Worm (Caenorhabditis elegans) whole organism, late embryonic: ENCODE data around the gene ZC155.2.

ENCODE experiments used
- C38D4.7 ChIP-seq: fragments of 200-800 bp; sonication (Bioruptor generic); optimal IDR thresholded peaks from 2 replicates; lab custom pipeline; 2018; ENCODE audit warnings: mild to moderate bottlenecking, missing genetic modification characterization, moderate library complexity, missing compliant biosample characterization
- K02D7.2 ChIP-seq: sonication (generic microtip); optimal IDR thresholded peaks from 2 replicates; lab custom pipeline; 2017; ENCODE audit warnings: mild to moderate bottlenecking, missing genetic modification characterization, missing compliant biosample characterization
- T23F11.4 ChIP-seq: fragments of 200-800 bp; sonication (Bioruptor generic); optimal IDR thresholded peaks from 2 replicates; lab custom pipeline; 2018; ENCODE audit warnings: mild to moderate bottlenecking, missing genetic modification characterization, missing compliant biosample characterization
- ahr-1 ChIP-seq: sonication (generic microtip); optimal IDR thresholded peaks from 2 replicates; lab custom pipeline; 2016; ENCODE audit warnings: missing genetic modification characterization, missing compliant biosample characterization
- ama-1 ChIP-seq: fragments of 150-350 bp; optimal IDR thresholded peaks from 2 replicates; lab custom pipeline; 2014
- ceh-14 ChIP-seq: sonication (generic microtip); optimal IDR thresholded peaks from 2 replicates; lab custom pipeline; 2016; ENCODE audit warnings: missing genotype, missing genetic modification characterization, missing compliant biosample characterization
- ceh-24 ChIP-seq: sonication (generic microtip); optimal IDR thresholded peaks from 2 replicates; lab custom pipeline; 2016; ENCODE audit warnings: mild to moderate bottlenecking, missing genetic modification characterization, missing compliant biosample characterization
- ceh-30 ChIP-seq: fragments of 150-350 bp; optimal IDR thresholded peaks from 2 replicates; lab custom pipeline; 2014; ENCODE audit warnings: missing biosample characterization, missing genetic modification characterization
- ceh-31 ChIP-seq: sonication (generic microtip); optimal IDR thresholded peaks from 2 replicates; lab custom pipeline; 2016; ENCODE audit warnings: missing genetic modification characterization, missing compliant biosample characterization
- ceh-34 ChIP-seq: sonication (generic microtip); optimal IDR thresholded peaks from 2 replicates; lab custom pipeline; 2016; ENCODE audit warnings: mild to moderate bottlenecking, missing genetic modification characterization, missing compliant biosample characterization
- ceh-45 ChIP-seq: fragments of 200-800 bp; sonication (Bioruptor generic); IDR thresholded peaks from 2 replicates; pipeline ENCODE4 v1.3.6; 2022; ENCODE audit warnings: missing genetic modification reagents, missing genetic modification characterization, missing compliant biosample characterization
- ceh-48 ChIP-seq: sonication (generic microtip); optimal IDR thresholded peaks from 2 replicates; lab custom pipeline; 2016; ENCODE audit warnings: missing genetic modification characterization, inconsistent platforms, missing compliant biosample characterization
- ceh-6 ChIP-seq: fragments of 200-800 bp; sonication (Bioruptor generic); optimal IDR thresholded peaks from 2 replicates; lab custom pipeline; 2018; ENCODE audit warnings: mild to moderate bottlenecking, missing genetic modification characterization, missing compliant biosample characterization
- dmd-4 ChIP-seq: sonication (generic microtip); optimal IDR thresholded peaks from 2 replicates; lab custom pipeline; 2016; ENCODE audit warnings: borderline replicate concordance, missing genetic modification characterization, missing compliant biosample characterization
- dve-1 ChIP-seq: sonication (generic microtip); optimal IDR thresholded peaks from 2 replicates; lab custom pipeline; 2017; ENCODE audit warnings: antibody characterized with exemption, mild to moderate bottlenecking, missing genetic modification characterization, missing compliant biosample characterization
- ets-4 ChIP-seq: sonication (generic microtip); optimal IDR thresholded peaks from 2 replicates; lab custom pipeline; 2016; ENCODE audit warnings: missing genetic modification characterization, missing compliant biosample characterization
- eyg-1 ChIP-seq: sonication (generic microtip); optimal IDR thresholded peaks from 2 replicates; lab custom pipeline; 2016; ENCODE audit warnings: missing genotype, missing genetic modification characterization, missing compliant biosample characterization
- fkh-6 ChIP-seq: sonication (generic microtip); optimal IDR thresholded peaks from 2 replicates; lab custom pipeline; 2016; ENCODE audit warnings: missing genetic modification characterization, missing compliant biosample characterization
- hlh-30 ChIP-seq: sonication (generic microtip); optimal IDR thresholded peaks from 2 replicates; lab custom pipeline; 2017; ENCODE audit warnings: antibody characterized with exemption, missing genetic modification characterization, missing compliant biosample characterization; ENCODE audit not compliant: insufficient read depth
- hlh-8 ChIP-seq: sonication (generic microtip); optimal IDR thresholded peaks from 2 replicates; lab custom pipeline; 2016; ENCODE audit warnings: missing genotype, missing genetic modification characterization, missing compliant biosample characterization
- lin-11 ChIP-seq: fragments of 200-800 bp; sonication (Bioruptor generic); optimal IDR thresholded peaks from 2 replicates; lab custom pipeline; 2018; ENCODE audit warnings: mild to moderate bottlenecking, missing genetic modification characterization, missing compliant biosample characterization
- mec-3 ChIP-seq: sonication (generic microtip); optimal IDR thresholded peaks from 2 replicates; lab custom pipeline; 2016; ENCODE audit warnings: borderline replicate concordance, missing genetic modification characterization, missing compliant biosample characterization
- nfya-1 ChIP-seq: sonication (generic microtip); optimal IDR thresholded peaks from 2 replicates; lab custom pipeline; 2017; ENCODE audit warnings: missing genetic modification characterization, mild to moderate bottlenecking, missing compliant biosample characterization, antibody characterized with exemption, moderate library complexity
- nhr-11 ChIP-seq: fragments of 150-350 bp; optimal IDR thresholded peaks from 2 replicates; lab custom pipeline; 2014; ENCODE audit warnings: missing biosample characterization, missing genetic modification characterization
- npax-4 ChIP-seq: sonication (generic microtip); optimal IDR thresholded peaks from 2 replicates; lab custom pipeline; 2016; ENCODE audit warnings: missing genetic modification characterization, missing compliant biosample characterization
- pag-3 ChIP-seq: sonication (generic microtip); optimal IDR thresholded peaks from 2 replicates; lab custom pipeline; 2016; ENCODE audit warnings: missing compliant biosample characterization, missing genetic modification characterization, borderline replicate concordance
- pax-1 ChIP-seq: fragments of 150-350 bp; optimal IDR thresholded peaks from 2 replicates; lab custom pipeline; 2014; ENCODE audit warnings: missing biosample characterization, missing genetic modification characterization
- pha-2 ChIP-seq: sonication (generic microtip); optimal IDR thresholded peaks from 2 replicates; lab custom pipeline; 2017; ENCODE audit warnings: mild to moderate bottlenecking, missing genetic modification characterization, missing compliant biosample characterization
- pqm-1 ChIP-seq: sonication (generic microtip); optimal IDR thresholded peaks from 2 replicates; lab custom pipeline; 2016; ENCODE audit warnings: missing genetic modification characterization, missing compliant biosample characterization
- ref-2 ChIP-seq: sonication (generic microtip); optimal IDR thresholded peaks from 2 replicates; lab custom pipeline; 2016; ENCODE audit warnings: missing genetic modification characterization, missing compliant biosample characterization
- sox-2 ChIP-seq: fragments of 200-800 bp; sonication (Bioruptor generic); IDR thresholded peaks from 2 replicates; pipeline ENCODE4 v1.3.6; 2022; ENCODE audit warnings: missing genetic modification reagents, missing genetic modification characterization, missing compliant biosample characterization
- syd-9 ChIP-seq: sonication (generic microtip); optimal IDR thresholded peaks from 2 replicates; lab custom pipeline; 2016; ENCODE audit warnings: mild to moderate bottlenecking, missing genetic modification characterization, moderate library complexity, missing compliant biosample characterization
- tbx-7 ChIP-seq: sonication (generic microtip); optimal IDR thresholded peaks from 2 replicates; lab custom pipeline; 2016; ENCODE audit warnings: missing genotype, missing genetic modification characterization, missing compliant biosample characterization
- unc-42 ChIP-seq: sonication (generic microtip); optimal IDR thresholded peaks from 2 replicates; lab custom pipeline; 2016; ENCODE audit warnings: missing genotype, missing genetic modification characterization, missing compliant biosample characterization
- zip-5 ChIP-seq: sonication (generic microtip); optimal IDR thresholded peaks from 2 replicates; lab custom pipeline; 2016; ENCODE audit warnings: missing genetic modification characterization, missing compliant biosample characterization

ZC155.2 gene

ce11 chrIII:5179166-5179565 is 39.6 kb upstream of the ZC155.2 start:
- TF ChIP-seq nfya-1 (tag; lab: Kevin White, UChicago) (peak; percentile 54), pax-1 (no peak)

DNA sequence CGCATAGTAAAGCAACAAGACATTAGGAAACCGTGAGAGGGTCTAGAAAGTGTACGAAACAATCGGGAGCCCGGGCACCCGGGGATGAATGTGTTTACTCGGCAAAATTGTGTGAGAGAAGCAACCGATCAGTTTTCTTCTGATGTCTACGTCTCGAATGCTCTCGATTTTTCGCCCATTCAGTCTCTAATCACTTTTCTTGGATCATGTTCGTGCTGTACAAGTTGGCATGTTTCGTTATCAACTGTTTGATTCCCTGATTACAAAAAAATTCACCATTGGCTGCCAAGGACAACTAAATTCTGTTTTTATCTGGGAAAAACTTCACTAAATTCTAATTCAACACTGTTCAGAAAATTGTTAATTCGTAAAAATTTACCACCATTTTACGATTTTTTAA is 38.2 kb upstream of the ZC155.2 start:
- TF ChIP-seq syd-9 (tag; lab: Kevin White, UChicago) (no peak), fkh-6 (tag; lab: Kevin White, UChicago) (no peak), pax-1 (no peak), ceh-30 (no peak), pha-2 (tag; lab: Kevin White, UChicago) (no peak), tbx-7 (tag; lab: Kevin White, UChicago) (no peak), eyg-1 (no peak), ceh-6 (GFP tag; lab: Kevin White, UChicago) (no peak), nhr-11 (tag; lab: Kevin White, UChicago) (no peak), C38D4.7 (GFP tag; lab: Kevin White, UChicago) (no peak), dve-1 (tag; lab: Kevin White, UChicago) (no peak), ets-4 (tag; lab: Kevin White, UChicago) (no peak), ceh-14 (tag; lab: Kevin White, UChicago) (no peak), T23F11.4 (GFP tag; lab: Kevin White, UChicago) (no peak), ama-1 (no peak)

ce11 chrIII:5181217-5181616 is 37.6 kb upstream of the ZC155.2 start:
- TF ChIP-seq T23F11.4 (GFP tag; lab: Kevin White, UChicago) (no peak), ceh-30 (no peak), ahr-1 (tag; lab: Kevin White, UChicago) (no peak), ama-1 (no peak), pag-3 (tag; lab: Kevin White, UChicago) (no peak), hlh-30 (tag; lab: Kevin White, UChicago) (no peak), ceh-48 (tag; lab: Kevin White, UChicago) (no peak), ceh-34 (tag; lab: Kevin White, UChicago) (no peak), sox-2 (GFP tag; lab: Robert Waterston, UW) (no peak)

- no peak for TF ChIP-seq ref-2 (tag; lab: Kevin White, UChicago)
- TF ChIP-seq zip-5 (tag; lab: Kevin White, UChicago), result no peak
- no peak for TF ChIP-seq lin-11
- TF ChIP-seq unc-42 (tag; lab: Kevin White, UChicago), result no peak
- no peak for TF ChIP-seq pqm-1 (tag; lab: Kevin White, UChicago)
- no peak for TF ChIP-seq tbx-7 (tag; lab: Kevin White, UChicago)
- no peak for TF ChIP-seq K02D7.2
- no peak for TF ChIP-seq ceh-24 (tag; lab: Kevin White, UChicago)
- TF ChIP-seq npax-4, result no peak
- TF ChIP-seq ceh-45 (GFP tag; lab: Robert Waterston, UW), result no peak
- no peak for TF ChIP-seq dve-1 (tag; lab: Kevin White, UChicago)
- TF ChIP-seq mec-3 (tag; lab: Kevin White, UChicago), result no peak
- TF ChIP-seq ceh-31 (tag; lab: Kevin White, UChicago), result no peak
- TF ChIP-seq sox-2 (GFP tag; lab: Robert Waterston, UW), result no peak
These were observed 37.1 kb upstream of the ZC155.2 start for ce11 chrIII:5181641-5182040.

- TF ChIP-seq hlh-8 (tag; lab: Kevin White, UChicago) (peak; percentile 40), dmd-4 (tag; lab: Kevin White, UChicago) (no peak), unc-42 (tag; lab: Kevin White, UChicago) (peak; percentile 33), hlh-30 (tag; lab: Kevin White, UChicago) (peak; percentile 50)
- TF ChIP-seq, all 69 proteins: peak for 3
These were observed 35.4 kb upstream of the ZC155.2 start for ce11 chrIII:5183372-5183771.
